Fruit fly (Drosophila melanogaster): Measurements from ENCODE around the gene Syx1A.

Gene Syx1A

DNA sequence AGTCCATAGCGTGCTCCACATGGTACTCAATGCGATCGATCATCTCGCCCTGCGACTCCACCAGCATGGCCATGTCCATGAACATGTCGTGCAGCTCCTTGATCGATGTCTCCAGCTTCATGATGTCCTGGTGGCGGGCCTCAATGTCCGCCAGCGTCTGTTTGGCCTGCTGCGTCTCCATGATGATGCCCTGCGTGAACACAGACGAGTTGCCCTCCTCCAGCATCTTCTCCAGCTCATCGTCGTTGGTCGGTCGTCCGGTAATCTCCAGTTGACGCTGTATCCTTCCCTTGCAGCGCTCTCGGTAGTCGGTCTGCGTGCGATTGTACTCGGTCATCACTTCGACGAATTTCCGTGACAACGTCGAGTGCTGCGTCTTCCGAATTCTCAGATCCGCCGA, 1.9 kb downstream of the Syx1A start:
- no peak for TF ChIP-seq dl (GFP tag; optimal IDR thresholded peaks at IDR 0.05; ENCODE audit: insufficient read depth in 1 of 2, partially characterized antibody in 2 of 2)
- TF ChIP-seq Sp1 (GFP tag; optimal IDR thresholded peaks at IDR 0.05), result no peak

dm6 chr3R:24102387-24102786, 3.2 kb downstream of the Syx1A start:
- TF ChIP-seq GATAd (GFP tag; optimal IDR thresholded peaks at IDR 0.05) (no peak), brk (GFP tag; optimal IDR thresholded peaks at IDR 0.05) (no peak), Hnf4 (GFP tag; optimal IDR thresholded peaks at IDR 0.05) (no peak), OdsH (GFP tag; optimal IDR thresholded peaks at IDR 0.05) (no peak), tai (GFP tag; optimal IDR thresholded peaks at IDR 0.05) (no peak), lola (GFP tag; optimal IDR thresholded peaks at IDR 0.05) (no peak), h (GFP tag; optimal IDR thresholded peaks at IDR 0.05) (no peak), woc (GFP tag; optimal IDR thresholded peaks at IDR 0.05) (no peak), sv (GFP tag; optimal IDR thresholded peaks at IDR 0.05) (no peak), usp (GFP tag; optimal IDR thresholded peaks at IDR 0.05) (no peak), ey (GFP tag; optimal IDR thresholded peaks at IDR 0.05) (no peak), CrebA (GFP tag; optimal IDR thresholded peaks at IDR 0.05; ENCODE audit: borderline replicate concordance) (no peak), sage (GFP tag; optimal IDR thresholded peaks at IDR 0.05) (no peak), Hr83 (GFP tag; optimal IDR thresholded peaks at IDR 0.05; ENCODE audit: poor library complexity, severe bottlenecking) (no peak), br (GFP tag; optimal IDR thresholded peaks at IDR 0.05) (no peak), CG9705 (GFP tag; optimal IDR thresholded peaks at IDR 0.05) (no peak), pan (optimal IDR thresholded peaks at IDR 0.05) (no peak), foxo (GFP tag; optimal IDR thresholded peaks at IDR 0.05) (no peak), Dif (GFP tag; optimal IDR thresholded peaks at IDR 0.05; ENCODE audit: partially characterized antibody) (no peak), Hr78 (GFP tag; optimal IDR thresholded peaks at IDR 0.05) (no peak)

- TF ChIP-seq h (GFP tag; optimal IDR thresholded peaks at IDR 0.05), result no peak
- TF ChIP-seq rgr (GFP tag; optimal IDR thresholded peaks at IDR 0.05), result no peak
- no peak for TF ChIP-seq jim (GFP tag; optimal IDR thresholded peaks at IDR 0.05)
- TF ChIP-seq CG32264 (GFP tag; optimal IDR thresholded peaks at IDR 0.05), result no peak
- TF ChIP-seq foxo (GFP tag; optimal IDR thresholded peaks at IDR 0.05), result no peak
- no peak for TF ChIP-seq dl (GFP tag; optimal IDR thresholded peaks at IDR 0.05; ENCODE audit: insufficient read depth in 1 of 2, partially characterized antibody in 2 of 2)
- TF ChIP-seq GATAd (GFP tag; optimal IDR thresholded peaks at IDR 0.05), result no peak
- no peak for TF ChIP-seq N (GFP tag; optimal IDR thresholded peaks at IDR 0.05)
- TF ChIP-seq ey (GFP tag; optimal IDR thresholded peaks at IDR 0.05), result no peak
- no peak for TF ChIP-seq brk (GFP tag; optimal IDR thresholded peaks at IDR 0.05)
These were observed 4.1 kb downstream of the Syx1A start for dm6 chr3R:24101437-24101836.

- peak; percentile 62 for TF ChIP-seq psq (GFP tag; optimal IDR thresholded peaks at IDR 0.05)
- TF ChIP-seq br (GFP tag; optimal IDR thresholded peaks at IDR 0.05), result no peak
These were observed 4.8 kb downstream of the Syx1A start for dm6 chr3R:24100717-24101116.

- peak; percentile 80 for TF ChIP-seq ey (GFP tag; optimal IDR thresholded peaks at IDR 0.05)
- TF ChIP-seq CrebA (GFP tag; optimal IDR thresholded peaks at IDR 0.05; ENCODE audit: borderline replicate concordance), result no peak
- TF ChIP-seq sv (GFP tag; optimal IDR thresholded peaks at IDR 0.05), result peak; percentile 83
- TF ChIP-seq CG9705 (GFP tag; optimal IDR thresholded peaks at IDR 0.05), result no peak
- TF ChIP-seq h (GFP tag; optimal IDR thresholded peaks at IDR 0.05), result peak; percentile 81
- no peak for TF ChIP-seq Dif (GFP tag; optimal IDR thresholded peaks at IDR 0.05; ENCODE audit: partially characterized antibody)
- peak; percentile 81 for TF ChIP-seq rgr (GFP tag; optimal IDR thresholded peaks at IDR 0.05)
- no peak for TF ChIP-seq dl (GFP tag; optimal IDR thresholded peaks at IDR 0.05; ENCODE audit: insufficient read depth in 1 of 2, partially characterized antibody in 2 of 2)
- TF ChIP-seq jim (GFP tag; optimal IDR thresholded peaks at IDR 0.05), result no peak
- TF ChIP-seq br (GFP tag; optimal IDR thresholded peaks at IDR 0.05), result peak; percentile 73
- no peak for TF ChIP-seq Hr78 (GFP tag; optimal IDR thresholded peaks at IDR 0.05)
- TF ChIP-seq CG32264 (GFP tag; optimal IDR thresholded peaks at IDR 0.05), result peak; percentile 39
- TF ChIP-seq usp (GFP tag; optimal IDR thresholded peaks at IDR 0.05), result no peak
- TF ChIP-seq tai (GFP tag; optimal IDR thresholded peaks at IDR 0.05), result peak; percentile 26
- TF ChIP-seq lola (GFP tag; optimal IDR thresholded peaks at IDR 0.05), result no peak
- TF ChIP-seq Hr83 (GFP tag; optimal IDR thresholded peaks at IDR 0.05; ENCODE audit: poor library complexity, severe bottlenecking), result no peak
- TF ChIP-seq Dfd (GFP tag; optimal IDR thresholded peaks at IDR 0.05), result no peak
- peak; percentile 55 for TF ChIP-seq HLH106 (tag; optimal IDR thresholded peaks at IDR 0.05)
- peak; percentile 49 for TF ChIP-seq Sp1 (GFP tag; optimal IDR thresholded peaks at IDR 0.05)
- no peak for TF ChIP-seq brk (GFP tag; optimal IDR thresholded peaks at IDR 0.05)
- TF ChIP-seq Jra (GFP tag; optimal IDR thresholded peaks at IDR 0.05), result no peak
- TF ChIP-seq psq (GFP tag; optimal IDR thresholded peaks at IDR 0.05), result peak; percentile 62
- TF ChIP-seq pan (optimal IDR thresholded peaks at IDR 0.05), result peak; percentile 31
- TF ChIP-seq N (GFP tag; optimal IDR thresholded peaks at IDR 0.05), result no peak
- no peak for TF ChIP-seq Myc (optimal IDR thresholded peaks at IDR 0.05)
- peak; percentile 5 for TF ChIP-seq Hnf4 (GFP tag; optimal IDR thresholded peaks at IDR 0.05)
- TF ChIP-seq fru (GFP tag; optimal IDR thresholded peaks at IDR 0.05), result peak; percentile 70
- no peak for TF ChIP-seq Abd-B (GFP tag; optimal IDR thresholded peaks at IDR 0.05)
- no peak for TF ChIP-seq GATAd (GFP tag; optimal IDR thresholded peaks at IDR 0.05)
- no peak for TF ChIP-seq Rel (GFP tag; optimal IDR thresholded peaks at IDR 0.05)
- no peak for TF ChIP-seq Rel (tag; optimal IDR thresholded peaks at IDR 0.05)
- TF ChIP-seq Mio (GFP tag; optimal IDR thresholded peaks at IDR 0.05), result no peak
- TF ChIP-seq sage (GFP tag; optimal IDR thresholded peaks at IDR 0.05), result no peak
These were observed 6.2 kb downstream of the Syx1A start for dm6 chr3R:24099039-24100026.
